Worm (Caenorhabditis elegans) whole organism, L4 larva: Measurements from ENCODE around the gene T19C9.10.
"Not testable (repeated sequence)": the region's sequence is repeated elsewhere in the genome, so short reads cannot be mapped to it uniquely, and the experiment has no call there.

ENCODE experiments used
- D1046.2 ChIP-seq: fragments of 200-800 bp; sonication (Bioruptor generic); IDR thresholded peaks from 2 replicates; pipeline ENCODE4 v1.3.6; 2022; ENCODE audit warnings: missing genetic modification characterization, missing compliant biosample characterization
- F10B5.3 ChIP-seq: sonication (generic microtip); optimal IDR thresholded peaks from 2 replicates; lab custom pipeline; 2016; ENCODE audit warnings: mild to moderate bottlenecking, missing genetic modification characterization, missing compliant biosample characterization
- aha-1 ChIP-seq: fragments of 150-350 bp; peaks from one replicate; lab custom pipeline; 2014; ENCODE audit warnings: missing biosample characterization, missing genetic modification characterization
- ceh-20 ChIP-seq: fragments of 200-800 bp; sonication (Bioruptor generic); IDR thresholded peaks from 2 replicates; pipeline ENCODE4 v1.3.6; 2022; ENCODE audit warnings: missing genetic modification reagents, missing genetic modification characterization, missing compliant biosample characterization
- ceh-44 ChIP-seq: fragments of 200-800 bp; sonication (Bioruptor generic); IDR thresholded peaks from 2 replicates; pipeline ENCODE4 v1.3.6; 2022; ENCODE audit warnings: missing genetic modification reagents, missing genetic modification characterization, missing compliant biosample characterization
- ces-1 ChIP-seq: fragments of 150-350 bp; sonication (generic microtip); optimal IDR thresholded peaks from 4 replicates; lab custom pipeline; 2014; ENCODE audit warnings: missing biosample characterization, missing genetic modification reagents, missing genetic modification characterization
- fos-1 ChIP-seq: fragments of 150-350 bp; optimal IDR thresholded peaks from 2 replicates; lab custom pipeline; 2014; ENCODE audit warnings: missing biosample characterization, missing genetic modification characterization
- jun-1 ChIP-seq: fragments of 150-350 bp; optimal IDR thresholded peaks from 2 replicates; lab custom pipeline; 2014; ENCODE audit warnings: missing biosample characterization, missing genetic modification reagents, missing genetic modification characterization
- lsy-2 ChIP-seq, 2 experiments: fragments of 150-350 bp in 1 of 2; sonication (generic microtip) in 1 of 2; optimal IDR thresholded peaks; 2 replicates each; lab custom pipeline; 2014 to 2017; ENCODE audit warnings: missing biosample characterization in 2 of 2, missing genetic modification characterization in 2 of 2
- madf-5 ChIP-seq, 2 experiments: fragments of 200-800 bp; sonication (Bioruptor generic); IDR thresholded peaks; 2 replicates each; pipeline ENCODE4 v1.3.6; 2022; ENCODE audit warnings: missing compliant biosample characterization in 2 of 2, missing genetic modification characterization in 2 of 2
- mdt-29 ChIP-seq: fragments of 200-800 bp; sonication (Bioruptor generic); IDR thresholded peaks from 2 replicates; pipeline ENCODE4 v1.3.6; 2022; ENCODE audit warnings: missing genetic modification reagents, missing genetic modification characterization, missing compliant biosample characterization
- nhr-10 ChIP-seq: fragments of 150-350 bp; optimal IDR thresholded peaks from 2 replicates; lab custom pipeline; 2014; ENCODE audit warnings: missing biosample characterization, missing genetic modification characterization
- nhr-111 ChIP-seq: fragments of 200-800 bp; sonication (Bioruptor generic); optimal IDR thresholded peaks from 2 replicates; lab custom pipeline; 2018; ENCODE audit warnings: mild to moderate bottlenecking, missing genetic modification characterization, missing compliant biosample characterization
- nhr-237 ChIP-seq: sonication (generic microtip); optimal IDR thresholded peaks from 2 replicates; lab custom pipeline; 2017; ENCODE audit warnings: missing biosample characterization, missing genetic modification characterization
- nhr-42 ChIP-seq: fragments of 200-800 bp; sonication (Bioruptor generic); IDR thresholded peaks from 2 replicates; pipeline ENCODE4 v1.3.6; 2022; ENCODE audit warnings: missing genetic modification characterization, missing compliant biosample characterization
- nhr-6 ChIP-seq: fragments of 150-350 bp; optimal IDR thresholded peaks from 2 replicates; lab custom pipeline; 2014; ENCODE audit warnings: missing biosample characterization, missing genetic modification characterization
- rbr-2 ChIP-seq: sonication (generic microtip); optimal IDR thresholded peaks from 2 replicates; lab custom pipeline; 2016; ENCODE audit warnings: missing genotype, missing genetic modification characterization, missing compliant biosample characterization
- tra-1 ChIP-seq: fragments of 200-800 bp; sonication (Bioruptor generic); IDR thresholded peaks from 2 replicates; pipeline ENCODE4 v1.3.6; 2022; ENCODE audit warnings: missing genetic modification reagents, missing genetic modification characterization, missing compliant biosample characterization
- unc-39 ChIP-seq: sonication (generic microtip); optimal IDR thresholded peaks from 2 replicates; lab custom pipeline; 2017; ENCODE audit warnings: missing biosample characterization, missing genetic modification characterization
- unc-62 ChIP-seq, 3 experiments: fragments of 150-350 bp in 1 of 3; sonication (generic microtip); optimal IDR thresholded peaks in 2 of 3; peaks in 1 of 3; 1 replicate in 1 of 3; 2 replicates in 2 of 3; lab custom pipeline; 2014 to 2017; ENCODE audit warnings: missing biosample characterization in 3 of 3, missing genetic modification characterization in 3 of 3, missing genetic modification reagents in 3 of 3, missing genotype in 1 of 3
- vab-7 ChIP-seq: fragments of 200-800 bp; sonication (Bioruptor generic); IDR thresholded peaks from 2 replicates; pipeline ENCODE4 v1.3.6; 2022; ENCODE audit warnings: missing genetic modification reagents, missing genetic modification characterization, missing compliant biosample characterization
- zag-1 ChIP-seq: fragments of 150-350 bp; optimal IDR thresholded peaks from 2 replicates; lab custom pipeline; 2014; ENCODE audit warnings: missing biosample characterization, missing genetic modification characterization
- zfp-2 ChIP-seq: sonication (generic microtip); optimal IDR thresholded peaks from 2 replicates; lab custom pipeline; 2016; ENCODE audit warnings: mild to moderate bottlenecking, missing genetic modification characterization, missing compliant biosample characterization
- ztf-11 ChIP-seq: fragments of 150-350 bp; optimal IDR thresholded peaks from 2 replicates; lab custom pipeline; 2014; ENCODE audit warnings: missing biosample characterization, missing genetic modification characterization

Gene T19C9.10

DNA sequence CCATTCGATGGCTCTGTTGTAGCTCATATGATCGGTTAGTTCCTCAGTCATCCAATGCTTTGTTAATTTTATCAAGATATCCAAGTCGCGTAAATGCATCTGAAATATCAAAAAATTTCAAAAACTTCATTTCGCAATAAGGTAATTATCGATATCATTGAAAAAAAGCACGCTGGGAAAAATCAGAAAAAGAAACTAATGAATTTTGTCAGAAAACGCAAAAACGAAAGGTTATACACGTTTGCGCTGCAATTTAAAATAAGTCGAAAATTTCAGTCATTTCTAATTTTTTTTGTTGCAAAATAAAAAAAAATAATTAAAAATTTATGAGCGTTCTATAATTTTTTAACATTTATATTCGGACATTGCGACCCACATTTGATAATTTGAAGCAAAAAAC is 28.5 kb downstream of the T19C9.10 start, which contains the start of gene K10G4.3:
Gene K10G4.3, minus strand, starts transcription at position 101 of the 400 bp plus-strand sequence.
- not testable (repeated sequence) for TF ChIP-seq rbr-2 (tag; lab: Kevin White, UChicago); nhr-10 (tag; lab: Kevin White, UChicago); ceh-44

DNA sequence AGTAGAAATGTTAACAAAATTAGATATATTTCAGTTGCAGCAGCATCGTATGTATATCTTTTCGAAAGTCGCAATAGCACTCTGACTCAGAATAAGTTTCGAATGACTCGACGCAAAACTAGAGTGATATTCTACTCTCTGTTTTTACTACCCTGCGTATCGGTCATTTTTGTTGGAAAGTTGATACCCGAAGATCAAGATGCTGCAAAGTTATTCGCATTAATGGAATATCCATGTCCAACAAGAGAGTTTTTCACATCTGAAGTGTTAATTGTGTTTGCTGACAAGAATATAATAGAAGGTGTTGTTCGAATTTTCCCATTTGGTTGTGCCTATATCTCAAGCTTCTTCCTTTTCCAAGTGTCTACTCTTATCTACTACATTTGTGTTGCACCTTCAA is 35.7 kb downstream of the T19C9.10 start:
- TF ChIP-seq jun-1 (no peak), fos-1 (tag; lab: Kevin White, UChicago) (no peak), unc-62 (GFP tag; optimal IDR thresholded peaks at IDR 0.05 in 1 of 2; lab: Kevin White, UChicago) (peak in 1 of 2 experiments; percentile 91), unc-62 (tag; optimal IDR thresholded peaks at IDR 0.05; lab: Kevin White, UChicago) (no peak), vab-7 (GFP tag; lab: Robert Waterston, UW) (no peak)

DNA sequence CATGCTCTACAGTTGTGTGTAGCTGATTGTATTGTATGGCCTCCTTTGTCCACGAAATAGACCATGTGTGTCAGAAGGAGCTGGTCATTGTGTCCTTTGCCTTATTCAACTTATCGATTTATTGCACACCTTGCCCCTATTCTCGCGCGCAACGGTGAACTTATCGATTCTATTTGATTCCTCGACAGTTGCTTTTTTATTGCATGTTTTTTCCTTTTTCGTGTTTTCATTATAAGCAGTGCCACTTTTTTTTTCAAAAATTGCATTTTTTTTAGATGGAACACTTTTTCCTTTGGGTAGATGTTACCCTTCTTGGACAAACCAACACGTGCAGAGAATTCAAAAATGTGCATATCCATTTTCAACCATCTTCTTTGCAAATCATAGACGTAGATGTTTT is 36.9 kb downstream of the T19C9.10 start, which contains the start of gene K10G4.10:
Gene K10G4.10, plus strand, starts transcription at position 301 of the 400 bp plus-strand sequence.
- no peak for TF ChIP-seq nhr-6
- TF ChIP-seq lsy-2 (tag; optimal IDR thresholded peaks at IDR 0.05; lab: Kevin White, UChicago) = no peak
- no peak for TF ChIP-seq zfp-2 (tag; lab: Kevin White, UChicago)
- no peak for TF ChIP-seq madf-5 (GFP tag; IDR thresholded peaks at IDR 0.05; lab: Robert Waterston, UW)
- TF ChIP-seq ceh-20 = no peak
- TF ChIP-seq ceh-44 = no peak
- no peak for TF ChIP-seq zag-1
- TF ChIP-seq mdt-29 = no peak
- TF ChIP-seq aha-1 (tag; lab: Kevin White, UChicago) = no peak
- TF ChIP-seq F10B5.3 (tag; lab: Kevin White, UChicago) = no peak
- TF ChIP-seq tra-1 (GFP tag; lab: Robert Waterston, UW) = no peak
- TF ChIP-seq nhr-111 (GFP tag; lab: Kevin White, UChicago) = no peak
- no peak for TF ChIP-seq D1046.2 (GFP tag; lab: Robert Waterston, UW)
- TF ChIP-seq nhr-42 (GFP tag; lab: Robert Waterston, UW) = no peak
- no peak for TF ChIP-seq ztf-11 (tag; lab: Kevin White, UChicago)

DNA sequence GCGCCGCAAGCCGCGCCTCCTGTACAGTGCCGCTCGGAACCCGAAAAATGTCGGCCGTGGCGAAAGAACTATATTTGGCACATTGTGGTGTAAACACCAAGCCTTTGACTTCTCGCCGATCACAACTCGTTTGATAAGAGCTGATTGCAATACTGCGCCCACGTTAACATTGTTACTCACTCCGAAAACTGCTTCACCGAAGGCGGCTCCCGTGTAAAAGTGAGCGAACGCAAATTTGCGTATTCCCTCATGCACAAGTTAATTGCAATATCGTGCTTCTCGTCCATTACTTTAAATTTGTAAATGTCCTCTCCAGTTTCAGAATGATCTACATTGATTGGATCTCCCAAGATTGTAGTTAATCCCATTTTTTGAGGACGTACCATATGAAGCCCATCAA is 47.8 kb downstream of the T19C9.10 start:
- TF ChIP-seq nhr-237 (no peak), unc-39 (tag; lab: Kevin White, UChicago) (no peak), ces-1 (GFP tag; lab: Kevin White, UChicago) (no peak), aha-1 (tag; lab: Kevin White, UChicago) (peak; percentile 95)
